Fruit fly (Drosophila melanogaster) whole organism, prepupa: ENCODE data around the gene CG46317.

Source experiments
- CG10631 ChIP-seq: fragments of 200-800 bp; sonication (Bioruptor generic); optimal IDR thresholded peaks from 2 replicates; lab custom pipeline; 2016; ENCODE audit warnings: missing biosample characterization, missing genetic modification characterization
- CG10669 ChIP-seq: fragments of 200-800 bp; sonication (Bioruptor generic); optimal IDR thresholded peaks from 3 replicates; lab custom pipeline; 2018; ENCODE audit warnings: missing biosample characterization, mild to moderate bottlenecking, missing genetic modification characterization, moderate library complexity
- CG15336 ChIP-seq: fragments of 200-800 bp; sonication (Bioruptor generic); IDR thresholded peaks from 2 replicates; pipeline ENCODE4 v1.3.6; 2022; ENCODE audit warnings: missing biosample characterization, missing genetic modification characterization
- CG1621 ChIP-seq: fragments of 200-800 bp; sonication (Bioruptor generic); optimal IDR thresholded peaks from 3 replicates; lab custom pipeline; 2018; ENCODE audit warnings: missing biosample characterization, mild to moderate bottlenecking, missing genetic modification characterization
- CG3032 ChIP-seq: fragments of 200-800 bp; optimal IDR thresholded peaks from 2 replicates; lab custom pipeline; 2019; ENCODE audit warnings: missing biosample characterization, mild to moderate bottlenecking, missing genetic modification characterization, moderate library complexity
- CG31627 ChIP-seq: fragments of 200-800 bp; sonication (Bioruptor generic); optimal IDR thresholded peaks from 3 replicates; lab custom pipeline; 2016; ENCODE audit warnings: missing biosample characterization, missing genetic modification characterization
- CG34406 ChIP-seq: fragments of 200-800 bp; sonication (Bioruptor generic); optimal IDR thresholded peaks from 3 replicates; lab custom pipeline; 2016; ENCODE audit warnings: missing biosample characterization, missing genetic modification characterization
- CG3919 ChIP-seq: fragments of 200-800 bp; sonication (Bioruptor generic); optimal IDR thresholded peaks from 3 replicates; lab custom pipeline; 2016; ENCODE audit warnings: missing biosample characterization, missing genetic modification characterization
- CG4318 ChIP-seq: fragments of 200-800 bp; sonication (Bioruptor generic); optimal IDR thresholded peaks from 3 replicates; lab custom pipeline; 2017; ENCODE audit warnings: missing biosample characterization, mild to moderate bottlenecking, missing genetic modification characterization
- CG6163 ChIP-seq: fragments of 200-800 bp; sonication (Bioruptor generic); IDR thresholded peaks from 3 replicates; pipeline ENCODE4 v1.3.6; 2022; ENCODE audit warnings: missing biosample characterization, missing genetic modification characterization
- CG6792 ChIP-seq: fragments of 200-800 bp; sonication (Bioruptor generic); optimal IDR thresholded peaks from 3 replicates; lab custom pipeline; 2016; ENCODE audit warnings: missing biosample characterization, missing genetic modification characterization
- CG6854 ChIP-seq: fragments of 200-800 bp; sonication (Bioruptor generic); optimal IDR thresholded peaks from 2 replicates; lab custom pipeline; 2017; ENCODE audit warnings: missing biosample characterization, mild to moderate bottlenecking, missing genetic modification characterization
- CG7368 ChIP-seq: fragments of 200-800 bp; sonication (Bioruptor generic); optimal IDR thresholded peaks from 3 replicates; lab custom pipeline; 2016; ENCODE audit warnings: missing biosample characterization, missing genetic modification characterization
- CG8119 ChIP-seq: fragments of 200-800 bp; sonication (Bioruptor generic); IDR thresholded peaks from 3 replicates; pipeline ENCODE4 v1.3.6; 2022; ENCODE audit warnings: missing biosample characterization, missing genetic modification characterization
- CG8632 ChIP-seq: fragments of 200-800 bp; sonication (Bioruptor generic); optimal IDR thresholded peaks from 3 replicates; lab custom pipeline; 2016; ENCODE audit warnings: missing biosample characterization, missing genetic modification characterization
- CG9139 ChIP-seq: fragments of 200-800 bp; sonication (Bioruptor generic); optimal IDR thresholded peaks from 3 replicates; lab custom pipeline; 2017; ENCODE audit warnings: missing biosample characterization, mild to moderate bottlenecking, missing genetic modification characterization
- Eip75B ChIP-seq: fragments of 200-800 bp; sonication (Bioruptor generic); optimal IDR thresholded peaks from 3 replicates; lab custom pipeline; 2016; ENCODE audit warnings: missing biosample characterization, missing genetic modification characterization
- Eip78C ChIP-seq: fragments of 200-800 bp; sonication (Bioruptor generic); peaks from one replicate; lab custom pipeline; 2016; ENCODE audit warnings: missing biosample characterization, missing genetic modification characterization
- Eip93F ChIP-seq: fragments of 200-800 bp; sonication (Bioruptor generic); optimal IDR thresholded peaks from 2 replicates; lab custom pipeline; 2016; ENCODE audit warnings: missing biosample characterization, mild to moderate bottlenecking, missing genetic modification characterization
- Ets21C ChIP-seq: fragments of 200-800 bp; sonication (Bioruptor generic); optimal IDR thresholded peaks from 3 replicates; lab custom pipeline; 2016; ENCODE audit warnings: missing biosample characterization, missing genetic modification characterization
- Ets96B ChIP-seq: fragments of 200-800 bp; optimal IDR thresholded peaks from 2 replicates; lab custom pipeline; 2019; ENCODE audit warnings: missing biosample characterization, mild to moderate bottlenecking, missing genetic modification characterization, moderate library complexity
- Gug ChIP-seq: fragments of 200-800 bp; sonication (Bioruptor generic); IDR thresholded peaks from 2 replicates; pipeline ENCODE4 v1.3.6; 2022; ENCODE audit warnings: missing biosample characterization, missing genetic modification characterization
- Hr38 ChIP-seq: sonication (Bioruptor generic); optimal IDR thresholded peaks from 2 replicates; lab custom pipeline; 2016; ENCODE audit warnings: missing biosample characterization, missing genetic modification characterization
- Hr39 ChIP-seq: fragments of 200-800 bp; sonication (Bioruptor generic); optimal IDR thresholded peaks from 2 replicates; lab custom pipeline; 2016; ENCODE audit warnings: missing biosample characterization, missing genetic modification characterization
- Hr4 ChIP-seq: fragments of 200-800 bp; sonication (Bioruptor generic); optimal IDR thresholded peaks from 3 replicates; lab custom pipeline; 2016; ENCODE audit warnings: missing biosample characterization, missing genetic modification characterization
- Lpt ChIP-seq: fragments of 200-800 bp; sonication (Bioruptor generic); optimal IDR thresholded peaks from 3 replicates; lab custom pipeline; 2016; ENCODE audit warnings: missing biosample characterization, missing genetic modification characterization
- OdsH ChIP-seq: fragments of 200-800 bp; sonication (Bioruptor generic); optimal IDR thresholded peaks from 3 replicates; lab custom pipeline; 2016; ENCODE audit warnings: missing biosample characterization, missing genetic modification characterization
- Smox ChIP-seq: fragments of 200-800 bp; sonication (Bioruptor generic); optimal IDR thresholded peaks from 3 replicates; lab custom pipeline; 2016; ENCODE audit warnings: missing biosample characterization, missing genetic modification characterization
- Sox102F ChIP-seq: fragments of 200-800 bp; sonication (Bioruptor generic); optimal IDR thresholded peaks from 2 replicates; lab custom pipeline; 2016; ENCODE audit warnings: missing biosample characterization, mild to moderate bottlenecking, missing genetic modification characterization
- Sox14 ChIP-seq: fragments of 200-800 bp; sonication (Bioruptor generic); optimal IDR thresholded peaks from 3 replicates; lab custom pipeline; 2016; ENCODE audit warnings: missing biosample characterization, missing genetic modification characterization
- achi ChIP-seq: fragments of 200-800 bp; sonication (Bioruptor generic); optimal IDR thresholded peaks from 3 replicates; lab custom pipeline; 2016; ENCODE audit warnings: missing biosample characterization, missing genetic modification characterization
- acj6 ChIP-seq: fragments of 200-800 bp; sonication (Bioruptor generic); optimal IDR thresholded peaks from 3 replicates; lab custom pipeline; 2016; ENCODE audit warnings: missing biosample characterization, missing genetic modification characterization
- cyc ChIP-seq: fragments of 200-800 bp; sonication (Bioruptor generic); optimal IDR thresholded peaks from 3 replicates; lab custom pipeline; 2016; ENCODE audit warnings: missing biosample characterization, missing genetic modification characterization
- dac ChIP-seq: fragments of 200-800 bp; sonication (Bioruptor generic); optimal IDR thresholded peaks from 2 replicates; lab custom pipeline; 2017; ENCODE audit warnings: missing biosample characterization, mild to moderate bottlenecking, missing genetic modification characterization
- dsx ChIP-seq: fragments of 200-800 bp; optimal IDR thresholded peaks from 3 replicates; lab custom pipeline; 2019; ENCODE audit warnings: missing biosample characterization, mild to moderate bottlenecking, missing genetic modification characterization, moderate library complexity; ENCODE audit not compliant: poor library complexity, severe bottlenecking
- eg ChIP-seq: fragments of 200-800 bp; sonication (Bioruptor generic); IDR thresholded peaks from 3 replicates; pipeline ENCODE4 v1.3.6; 2022; ENCODE audit warnings: missing biosample characterization, missing genetic modification characterization
- esn ChIP-seq: fragments of 200-800 bp; sonication (Bioruptor generic); optimal IDR thresholded peaks from 2 replicates; lab custom pipeline; 2016; ENCODE audit warnings: missing biosample characterization, mild to moderate bottlenecking, missing genetic modification characterization, moderate library complexity
- fd85E ChIP-seq: fragments of 200-800 bp; sonication (Bioruptor generic); optimal IDR thresholded peaks from 3 replicates; lab custom pipeline; 2016; ENCODE audit warnings: missing biosample characterization, missing genetic modification characterization
- fkh ChIP-seq: fragments of 200-800 bp; sonication (Bioruptor generic); optimal IDR thresholded peaks from 3 replicates; lab custom pipeline; 2017; ENCODE audit warnings: missing biosample characterization, mild to moderate bottlenecking, missing genetic modification characterization, moderate library complexity
- salr ChIP-seq, 2 experiments: fragments of 200-800 bp; sonication (Bioruptor generic); optimal IDR thresholded peaks; 3 replicates each; lab custom pipeline; 2016 to 2018; ENCODE audit warnings: missing biosample characterization in 2 of 2, missing genetic modification characterization in 2 of 2, mild to moderate bottlenecking in 1 of 2
- spab ChIP-seq: fragments of 200-800 bp; sonication (Bioruptor generic); optimal IDR thresholded peaks from 2 replicates; lab custom pipeline; 2017; ENCODE audit warnings: missing biosample characterization, mild to moderate bottlenecking, missing genetic modification characterization, missing genetic modification reagents
- ss ChIP-seq, 2 experiments: fragments of 200-800 bp; sonication (Bioruptor generic); optimal IDR thresholded peaks; 2 replicates in 1 of 2; 3 replicates in 1 of 2; lab custom pipeline; 2017 to 2018; ENCODE audit warnings: mild to moderate bottlenecking in 2 of 2, missing biosample characterization in 2 of 2, missing genetic modification characterization in 2 of 2, moderate library complexity in 1 of 2
- svp ChIP-seq: fragments of 200-800 bp; sonication (Bioruptor generic); peaks from one replicate; lab custom pipeline; 2016; ENCODE audit warnings: missing biosample characterization, missing genetic modification characterization
- vri ChIP-seq: fragments of 200-800 bp; sonication (Bioruptor generic); optimal IDR thresholded peaks from 3 replicates; lab custom pipeline; 2016; ENCODE audit warnings: missing biosample characterization, mild to moderate bottlenecking, missing genetic modification characterization

CG46317 gene

DNA sequence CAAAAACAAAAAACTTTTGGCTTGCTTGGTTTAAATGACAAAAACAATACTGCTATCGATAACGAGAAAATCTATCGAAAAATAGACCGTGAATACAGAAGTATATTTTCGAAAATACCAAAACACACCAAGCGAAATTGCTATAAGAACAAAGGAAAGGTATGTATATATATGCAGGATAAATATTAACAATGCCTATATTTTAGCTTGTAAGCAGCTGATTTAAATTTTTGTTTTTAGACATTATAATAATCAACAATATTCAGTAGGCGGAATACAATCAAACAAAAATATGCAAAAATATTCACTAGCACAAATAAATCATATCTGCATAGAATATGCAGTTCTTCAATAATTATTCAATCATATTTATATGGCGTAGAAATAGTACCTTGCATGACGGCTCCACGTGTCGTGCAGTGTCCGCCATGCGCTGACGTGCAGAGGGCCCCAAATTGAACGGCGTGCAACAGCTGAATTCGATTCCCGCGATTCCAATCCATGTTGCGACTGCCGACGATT, 23.1 kb upstream of the CG46317 start, which contains the start of the genes Fbxl4 and Dus2 (continued):
- TF ChIP-seq Lpt (GFP tag; lab: Kevin White, UChicago) (peak; percentile 77), OdsH (GFP tag; lab: Kevin White, UChicago) (peak; percentile 91), CG6854 (peak; percentile 52), CG34406 (GFP tag; lab: Kevin White, UChicago) (peak; percentile 86), CG15336 (GFP tag; lab: Robert Waterston, UW) (peak; percentile 85), CG10631 (peak; percentile 93), salr (GFP tag; optimal IDR thresholded peaks at IDR 0.05; lab: Kevin White, UChicago) (peak; percentile 73 to 89), CG8119 (GFP tag; lab: Robert Waterston, UW) (peak; percentile 85), Smox (peak; percentile 90), CG3919 (GFP tag; lab: Kevin White, UChicago) (peak; percentile 92), Gug (peak; percentile 77), fd85E (no peak)

DNA sequence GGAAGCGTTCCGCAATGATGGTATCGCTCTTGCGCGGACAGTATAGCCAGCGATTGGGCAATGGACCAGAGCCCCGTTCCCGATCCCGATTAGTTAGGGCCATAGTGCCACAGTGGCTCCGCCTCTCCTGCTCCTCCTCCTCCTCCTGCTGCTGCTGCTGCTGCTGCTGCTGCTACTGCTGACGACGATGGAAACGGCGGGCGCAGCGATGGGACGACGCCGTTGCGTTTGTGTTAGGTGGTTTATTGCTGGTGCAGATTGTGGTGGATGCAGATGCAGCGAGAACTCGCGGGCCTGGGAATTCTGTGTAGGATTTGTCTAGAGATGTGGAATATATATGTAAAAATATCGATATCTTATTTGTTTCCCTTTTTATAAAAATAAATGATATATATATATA, 18.5 kb upstream of the CG46317 start, which contains the start of gene mRNA-cap:
Gene mRNA-cap (minus strand): TSS at position 344 of the 400 bp plus-strand sequence.
- TF ChIP-seq cyc (GFP tag; lab: Kevin White, UChicago): no peak
- TF ChIP-seq salr (GFP tag; optimal IDR thresholded peaks at IDR 0.05; lab: Kevin White, UChicago): no peak
- TF ChIP-seq CG9139 (GFP tag; lab: Kevin White, UChicago): no peak
- no peak for TF ChIP-seq CG10669 (GFP tag; lab: Kevin White, UChicago)
- TF ChIP-seq spab (GFP tag; lab: Kevin White, UChicago): no peak
- TF ChIP-seq Eip75B (GFP tag; lab: Kevin White, UChicago): no peak
- no peak for TF ChIP-seq svp (GFP tag; lab: Kevin White, UChicago)
- no peak for TF ChIP-seq CG4318 (GFP tag; lab: Kevin White, UChicago)
- no peak for TF ChIP-seq CG8119 (GFP tag; lab: Robert Waterston, UW)

DNA sequence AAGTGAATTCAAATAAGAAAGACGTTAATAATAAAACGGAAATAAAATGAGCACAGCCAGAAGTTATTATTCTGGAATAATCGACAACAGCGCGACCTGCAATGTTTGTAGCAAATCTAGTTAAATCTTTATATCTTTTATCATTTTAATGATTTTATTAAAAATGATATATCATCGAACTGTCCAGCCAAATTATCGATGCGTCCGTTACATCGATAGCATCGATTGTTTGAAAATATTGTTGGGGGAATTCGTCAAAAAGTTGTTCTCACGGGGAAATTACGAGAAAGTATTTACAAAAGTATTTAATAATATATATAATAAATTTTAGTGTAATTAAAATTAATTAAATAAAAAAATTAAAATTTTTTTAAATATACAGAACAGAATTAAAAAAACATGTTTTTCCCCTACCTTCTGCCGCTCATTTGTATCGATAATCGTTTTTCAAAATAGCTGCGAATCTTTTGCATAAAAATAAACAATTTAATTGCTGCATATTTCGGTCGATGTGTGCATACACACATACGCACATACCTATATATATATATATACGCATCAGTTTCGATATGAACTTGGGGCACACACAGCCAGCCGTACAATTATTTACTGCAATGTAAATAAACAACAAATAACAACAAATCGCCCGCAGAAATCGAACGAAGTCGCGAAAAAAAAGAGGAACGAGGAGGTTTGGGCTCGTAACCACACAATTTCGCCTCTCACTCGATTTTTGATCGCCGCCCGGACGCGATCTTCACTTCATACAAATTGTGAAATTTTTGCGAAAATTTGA, 17.9 kb upstream of the CG46317 start, which contains the start of gene CG32599:
Gene CG32599 (plus strand): TSS at position 746 of the 796 bp plus-strand sequence.
- peak; percentile 14 for TF ChIP-seq Ets96B
- TF ChIP-seq Sox102F (GFP tag; lab: Kevin White, UChicago): no peak
- TF ChIP-seq CG34406 (GFP tag; lab: Kevin White, UChicago): no peak
- no peak for TF ChIP-seq dsx (GFP tag; lab: Kevin White, UChicago)
- TF ChIP-seq CG10631: peak; percentile 36
- peak; percentile 1 for TF ChIP-seq Smox
- TF ChIP-seq ss (GFP tag; optimal IDR thresholded peaks at IDR 0.05; lab: Kevin White, UChicago): no peak
- peak; percentile 15 for TF ChIP-seq achi
- peak; percentile 4 for TF ChIP-seq Eip93F (GFP tag; lab: Kevin White, UChicago)
- TF ChIP-seq Gug: no peak
- TF ChIP-seq Hr4 (GFP tag; lab: Kevin White, UChicago): no peak
- peak; percentile 11 for TF ChIP-seq acj6 (GFP tag; lab: Kevin White, UChicago)
- TF ChIP-seq CG6854: no peak
- TF ChIP-seq Hr38 (GFP tag; lab: Kevin White, UChicago): no peak
- TF ChIP-seq CG31627 (GFP tag; lab: Kevin White, UChicago): no peak
- no peak for TF ChIP-seq Hr39
- TF ChIP-seq CG10669 (GFP tag; lab: Kevin White, UChicago): no peak
- no peak for TF ChIP-seq fkh (GFP tag; lab: Kevin White, UChicago)
- peak; percentile 19 for TF ChIP-seq CG8632 (GFP tag; lab: Kevin White, UChicago)
- TF ChIP-seq CG15336 (GFP tag; lab: Robert Waterston, UW): no peak
- TF ChIP-seq CG7368: no peak
- no peak for TF ChIP-seq CG3919 (GFP tag; lab: Kevin White, UChicago)
- no peak for TF ChIP-seq dac (GFP tag; lab: Kevin White, UChicago)
- TF ChIP-seq esn: no peak
- TF ChIP-seq CG1621 (tag; lab: Kevin White, UChicago): no peak
- TF ChIP-seq CG3032 (tag; lab: Kevin White, UChicago): peak; percentile 23
- no peak for TF ChIP-seq Sox14 (GFP tag; lab: Kevin White, UChicago)
- no peak for TF ChIP-seq CG9139 (GFP tag; lab: Kevin White, UChicago)
- TF ChIP-seq Eip78C (GFP tag; lab: Kevin White, UChicago): peak; percentile 39
- peak; percentile 13 for TF ChIP-seq CG6792 (GFP tag; lab: Kevin White, UChicago)
- TF ChIP-seq eg (GFP tag; lab: Robert Waterston, UW): peak; percentile 62; the same call in 2 of the 3 replicates
- no peak for TF ChIP-seq Ets21C (GFP tag; lab: Kevin White, UChicago)
- no peak for TF ChIP-seq vri (GFP tag; lab: Kevin White, UChicago)
- peak; percentile 41; the same call in 1 of the 3 replicates for TF ChIP-seq CG6163 (GFP tag; lab: Robert Waterston, UW)
- no peak for TF ChIP-seq CG4318 (GFP tag; lab: Kevin White, UChicago)
